Fruit fly (Drosophila melanogaster): ENCODE data around the gene CG32024.

Gene CG32024

dm6 chr3L:8763037-8763454 is 44.4 kb upstream of the CG32024 start (continued):
- TF ChIP-seq CG11456 (GFP tag; IDR thresholded peaks at IDR 0.05), result 0 out of 3 replicates have a peak, but pooled peaks have one; percentile 65
- no peak for TF ChIP-seq Deaf1 (tag; optimal IDR thresholded peaks at IDR 0.05)
- TF ChIP-seq Six4 (GFP tag; optimal IDR thresholded peaks at IDR 0.05), result no peak
- TF ChIP-seq CG2129 (GFP tag; IDR thresholded peaks at IDR 0.05; ENCODE audit: partially characterized antibody), result no peak
- TF ChIP-seq tap (tag; optimal IDR thresholded peaks at IDR 0.05), result no peak
- TF ChIP-seq grn (GFP tag; optimal IDR thresholded peaks at IDR 0.05), result peak; percentile 11
- TF ChIP-seq Xbp1 (GFP tag; optimal IDR thresholded peaks at IDR 0.05), result peak; percentile 52
- no peak for TF ChIP-seq CG15479 (GFP tag; optimal IDR thresholded peaks at IDR 0.05)
- no peak for TF ChIP-seq CG3281 (GFP tag; optimal IDR thresholded peaks at IDR 0.05)
- no peak for TF ChIP-seq CG31224 (GFP tag; IDR thresholded peaks at IDR 0.05)
- peak in 1 of 2 experiments; percentile 84 for TF ChIP-seq Pdp1 (GFP tag; optimal IDR thresholded peaks at IDR 0.05)
- TF ChIP-seq CG15269 (tag; optimal IDR thresholded peaks at IDR 0.05), result peak; percentile 53
- peak; percentile 65 for TF ChIP-seq CG34224 (GFP tag; IDR thresholded peaks at IDR 0.05; ENCODE audit: partially characterized antibody)
- no peak for TF ChIP-seq CG1024 (GFP tag; IDR thresholded peaks at IDR 0.05)
- no peak for TF ChIP-seq danr (GFP tag; IDR thresholded peaks at IDR 0.05)
- TF ChIP-seq CG8765 (GFP tag; IDR thresholded peaks at IDR 0.05), result no peak
- no peak for TF ChIP-seq run (tag; optimal IDR thresholded peaks at IDR 0.05)
- no peak for TF ChIP-seq kay (GFP tag; optimal IDR thresholded peaks at IDR 0.05)
- no peak for TF ChIP-seq bbx (GFP tag; IDR thresholded peaks at IDR 0.05; ENCODE audit: partially characterized antibody)
- no peak for TF ChIP-seq CG10147 (GFP tag; optimal IDR thresholded peaks at IDR 0.05)
- no peak for TF ChIP-seq CG5180 (GFP tag; optimal IDR thresholded peaks at IDR 0.05)
- TF ChIP-seq mirr (GFP tag; optimal IDR thresholded peaks at IDR 0.05), result no peak
- no peak for TF ChIP-seq gt (GFP tag; IDR thresholded peaks at IDR 0.05)
- TF ChIP-seq dan (GFP tag; IDR thresholded peaks at IDR 0.05), result no peak
- no peak for TF ChIP-seq CG2199 (GFP tag; IDR thresholded peaks at IDR 0.05)
- no peak for TF ChIP-seq CG7928 (GFP tag; optimal IDR thresholded peaks at IDR 0.05)
- peak; percentile 54; the same call in 1 of the 2 replicates for TF ChIP-seq gsb (GFP tag; IDR thresholded peaks at IDR 0.05)
- no peak for TF ChIP-seq CG15011 (GFP tag; optimal IDR thresholded peaks at IDR 0.05)
- TF ChIP-seq CG11695 (GFP tag; IDR thresholded peaks at IDR 0.05), result 0 out of 3 replicates have a peak, but pooled peaks have one; percentile 49
- TF ChIP-seq NFAT (GFP tag; IDR thresholded peaks at IDR 0.05), result peak; percentile 41; the same call in 1 of the 2 replicates
- no peak for TF ChIP-seq abd-A (tag; optimal IDR thresholded peaks at IDR 0.05)
- TF ChIP-seq bsh (GFP tag; optimal IDR thresholded peaks at IDR 0.05), result peak in 1 of 2 experiments; percentile 46
- peak; percentile 6 for TF ChIP-seq Mes4 (GFP tag; optimal IDR thresholded peaks at IDR 0.05)
- no peak for TF ChIP-seq Gsc (GFP tag; IDR thresholded peaks at IDR 0.05)
- peak; percentile 74 for TF ChIP-seq slbo (GFP tag; IDR thresholded peaks at IDR 0.05)
- TF ChIP-seq C15 (GFP tag; IDR thresholded peaks at IDR 0.05), result no peak
- no peak for TF ChIP-seq pros (GFP tag; optimal IDR thresholded peaks at IDR 0.05)
- TF ChIP-seq H2.0 (GFP tag; IDR thresholded peaks at IDR 0.05), result peak; percentile 62
- TF ChIP-seq CG5953 (GFP tag; IDR thresholded peaks at IDR 0.05), result no peak
- peak; percentile 68 for TF ChIP-seq Ptx1 (GFP tag; IDR thresholded peaks at IDR 0.05)
- TF ChIP-seq hb (GFP tag; IDR thresholded peaks at IDR 0.05; ENCODE audit: partially characterized antibody), result 0 out of 3 replicates have a peak, but pooled peaks have one; percentile 25
- TF ChIP-seq zf30C (GFP tag; optimal IDR thresholded peaks at IDR 0.05), result no peak
- TF ChIP-seq seq (GFP tag; IDR thresholded peaks at IDR 0.05), result no peak
- peak; percentile 24 for TF ChIP-seq CG16863 (GFP tag; optimal IDR thresholded peaks at IDR 0.05)
- no peak for TF ChIP-seq maf-S (GFP tag; optimal IDR thresholded peaks at IDR 0.05)
- no peak for TF ChIP-seq tup (GFP tag; optimal IDR thresholded peaks at IDR 0.05)
- TF ChIP-seq CG15514 (GFP tag; optimal IDR thresholded peaks at IDR 0.05), result no peak
- TF ChIP-seq CG30431 (GFP tag; optimal IDR thresholded peaks at IDR 0.05), result no peak
- no peak for TF ChIP-seq Elba2 (GFP tag; optimal IDR thresholded peaks at IDR 0.05)
- no peak for TF ChIP-seq stwl (tag; optimal IDR thresholded peaks at IDR 0.05)
- peak; percentile 54 for TF ChIP-seq Med (GFP tag)

Measured in whole organism, embryonic.